Worm (Caenorhabditis elegans) whole organism, mixed stage, embryonic: ENCODE results near the gene bgnt-1.1.

ENCODE experiments used
- blmp-1 ChIP-seq: fragments of 150-350 bp; optimal IDR thresholded peaks from 2 replicates; lab custom pipeline; 2014; ENCODE audit warnings: missing biosample characterization, missing genetic modification characterization
- ceh-83 ChIP-seq: fragments of 200-800 bp; sonication (Bioruptor generic); optimal IDR thresholded peaks from 2 replicates; lab custom pipeline; 2018; ENCODE audit warnings: mild to moderate bottlenecking, missing genetic modification characterization, missing compliant biosample characterization
- elt-3 ChIP-seq: fragments of 150-350 bp; optimal IDR thresholded peaks from 2 replicates; lab custom pipeline; 2014; ENCODE audit warnings: missing biosample characterization, missing genetic modification characterization
- lin-13 ChIP-seq: fragments of 150-350 bp; optimal IDR thresholded peaks from 2 replicates; lab custom pipeline; 2014; ENCODE audit warnings: missing biosample characterization, missing genetic modification characterization
- mep-1 ChIP-seq: fragments of 150-350 bp; optimal IDR thresholded peaks from 2 replicates; lab custom pipeline; 2017; ENCODE audit warnings: missing biosample characterization, missing genetic modification reagents, missing genetic modification characterization, inconsistent platforms
- pha-4 ChIP-seq: fragments of 150-350 bp; optimal IDR thresholded peaks from 2 replicates; lab custom pipeline; 2018; ENCODE audit warnings: missing biosample characterization, missing genetic modification reagents, missing genetic modification characterization
- snpc-4 ChIP-seq: fragments of 150-350 bp; optimal IDR thresholded peaks from 2 replicates; lab custom pipeline; 2014; ENCODE audit warnings: missing biosample characterization, missing genetic modification characterization
- unc-120 ChIP-seq: sonication (generic microtip); optimal IDR thresholded peaks from 2 replicates; lab custom pipeline; 2017; ENCODE audit warnings: missing genetic modification characterization, missing compliant biosample characterization; ENCODE audit not compliant: poor library complexity, severe bottlenecking
- unc-39 ChIP-seq: fragments of 150-350 bp; optimal IDR thresholded peaks from 2 replicates; lab custom pipeline; 2014; ENCODE audit warnings: missing biosample characterization, missing genetic modification characterization
- ztf-11 ChIP-seq: fragments of 150-350 bp; optimal IDR thresholded peaks from 2 replicates; lab custom pipeline; 2014; ENCODE audit warnings: missing biosample characterization, missing genetic modification characterization

DNA sequence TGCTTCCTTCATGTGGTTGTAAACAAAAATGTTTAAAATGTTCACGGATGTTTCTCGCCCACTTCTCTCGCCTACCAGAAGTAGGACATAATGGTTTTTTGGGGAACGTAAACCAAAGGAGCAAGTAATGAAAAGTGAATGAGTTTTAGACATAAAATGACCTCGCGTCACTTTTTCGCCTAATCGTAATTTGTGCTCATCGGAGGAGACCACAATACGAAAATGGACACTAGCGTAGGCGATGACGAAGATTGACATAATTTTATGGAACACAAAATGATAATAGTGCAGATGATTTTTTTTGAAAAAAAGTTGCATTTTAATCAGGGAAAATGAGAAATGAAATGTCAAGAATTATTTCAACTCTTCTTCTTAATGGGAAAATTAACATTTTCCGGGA, 3.9 kb upstream of the bgnt-1.1 start:
- TF ChIP-seq lin-13 (tag; lab: Kevin White, UChicago), result no peak
- TF ChIP-seq unc-120, result no peak
- TF ChIP-seq unc-39 (tag; lab: Kevin White, UChicago), result no peak
- no peak for TF ChIP-seq blmp-1 (tag; lab: Kevin White, UChicago)
- TF ChIP-seq mep-1 (tag; lab: Kevin White, UChicago), result no peak
- no peak for TF ChIP-seq pha-4 (tag; lab: Kevin White, UChicago)
- TF ChIP-seq snpc-4 (tag; lab: Kevin White, UChicago), result no peak
- no peak for TF ChIP-seq ztf-11 (tag; lab: Kevin White, UChicago)
- no peak for TF ChIP-seq ceh-83 (GFP tag; lab: Kevin White, UChicago)
- no peak for TF ChIP-seq elt-3 (tag; lab: Kevin White, UChicago)
